Fruit fly (Drosophila melanogaster): ENCODE measurements around the gene loco.
A peak's percentile ranks its signal among the peaks of the same experiment; 100 is the strongest.

loco gene

dm6 chr3R:22624737-22625136 lies 14.4 kb downstream of the loco start:
- TF ChIP-seq CG17801 (GFP tag; optimal IDR thresholded peaks at IDR 0.05; ENCODE audit: partially characterized antibody) = peak; percentile 83

- peak; percentile 8 for TF ChIP-seq CG17801 (GFP tag; optimal IDR thresholded peaks at IDR 0.05; ENCODE audit: partially characterized antibody)
Measured at dm6 chr3R:22618280-22618679, 20.9 kb downstream of the loco start, which contains the start of gene mRpL45. Gene mRpL45, plus strand, starts transcription at chr3R:22618492.

- TF ChIP-seq CG17801 (GFP tag; optimal IDR thresholded peaks at IDR 0.05; ENCODE audit: partially characterized antibody) = no peak
Measured at dm6 chr3R:22616211-22616610, 23.0 kb downstream of the loco start, which contains the start of gene CG31161. Gene CG31161, plus strand, starts transcription at chr3R:22616511.

dm6 chr3R:22613448-22613847 lies 25.7 kb downstream of the loco start, which contains the start of the genes CG31156 and mRRF2:
Gene CG31156, minus strand, starts transcription at chr3R:22613656.
Gene mRRF2, plus strand, starts transcription at chr3R:22613686.
- no peak for TF ChIP-seq CG17801 (GFP tag; optimal IDR thresholded peaks at IDR 0.05; ENCODE audit: partially characterized antibody)

- TF ChIP-seq CG17801 (GFP tag; optimal IDR thresholded peaks at IDR 0.05; ENCODE audit: partially characterized antibody) = no peak
Measured at dm6 chr3R:22609185-22609584, 30.0 kb downstream of the loco start, which contains the start of gene CG13843. Gene CG13843, plus strand, starts transcription at chr3R:22609485.

- no peak for TF ChIP-seq CG17801 (GFP tag; optimal IDR thresholded peaks at IDR 0.05; ENCODE audit: partially characterized antibody)
Measured at dm6 chr3R:22602783-22603182, 36.4 kb downstream of the loco start.

- no peak for TF ChIP-seq CG17801 (GFP tag; optimal IDR thresholded peaks at IDR 0.05; ENCODE audit: partially characterized antibody)
Measured at dm6 chr3R:22598759-22599158, 40.4 kb downstream of the loco start.

dm6 chr3R:22597344-22597954 lies 41.7 kb downstream of the loco start:
- TF ChIP-seq CG17801 (GFP tag; optimal IDR thresholded peaks at IDR 0.05; ENCODE audit: partially characterized antibody) = peak; percentile 3

- no peak for TF ChIP-seq CG17801 (GFP tag; optimal IDR thresholded peaks at IDR 0.05; ENCODE audit: partially characterized antibody)
Measured at dm6 chr3R:22596450-22596849, 42.7 kb downstream of the loco start.

- no peak for TF ChIP-seq CG17801 (GFP tag; optimal IDR thresholded peaks at IDR 0.05; ENCODE audit: partially characterized antibody)
Measured at dm6 chr3R:22595293-22595868, 43.8 kb downstream of the loco start.

dm6 chr3R:22594257-22594656 lies 44.9 kb downstream of the loco start:
- TF ChIP-seq CG17801 (GFP tag; optimal IDR thresholded peaks at IDR 0.05; ENCODE audit: partially characterized antibody) = no peak

- TF ChIP-seq CG17801 (GFP tag; optimal IDR thresholded peaks at IDR 0.05; ENCODE audit: partially characterized antibody) = no peak
Measured at dm6 chr3R:22590668-22591275, 48.4 kb downstream of the loco start.

dm6 chr3R:22589311-22589710 lies 49.9 kb downstream of the loco start:
- no peak for TF ChIP-seq CG17801 (GFP tag; optimal IDR thresholded peaks at IDR 0.05; ENCODE audit: partially characterized antibody)

dm6 chr3R:22588756-22589155 lies 50.4 kb downstream of the loco start:
- no peak for TF ChIP-seq CG17801 (GFP tag; optimal IDR thresholded peaks at IDR 0.05; ENCODE audit: partially characterized antibody)

dm6 chr3R:22587419-22587963 lies 51.7 kb downstream of the loco start, which contains the start of gene Efa6:
Gene Efa6, plus strand, starts transcription at chr3R:22587755.
- TF ChIP-seq CG17801 (GFP tag; optimal IDR thresholded peaks at IDR 0.05; ENCODE audit: partially characterized antibody) = peak; percentile 74

- TF ChIP-seq CG17801 (GFP tag; optimal IDR thresholded peaks at IDR 0.05; ENCODE audit: partially characterized antibody) = no peak
Measured at dm6 chr3R:22586525-22586924, 52.7 kb downstream of the loco start, which contains the start of gene btn. Gene btn, minus strand, starts transcription at chr3R:22586625.
